Fruit fly (Drosophila melanogaster) whole organism, embryonic: ENCODE measurements around the gene CG14440.

Experiments used
- Abd-B ChIP-seq: fragments of 200-800 bp; sonication (Bioruptor generic); optimal IDR thresholded peaks from 2 replicates; lab custom pipeline; 2018; ENCODE audit warnings: missing biosample characterization, mild to moderate bottlenecking, missing genetic modification characterization, moderate library complexity
- CG11456 ChIP-seq: fragments of 200-800 bp; sonication (Bioruptor generic); IDR thresholded peaks from 3 replicates; pipeline ENCODE4 v1.3.6; 2022; ENCODE audit warnings: missing biosample characterization, missing genetic modification characterization
- CG11504 ChIP-seq: fragments of 200-800 bp; sonication (Bioruptor generic); optimal IDR thresholded peaks from 3 replicates; lab custom pipeline; 2019; ENCODE audit warnings: missing biosample characterization, mild to moderate bottlenecking, missing genetic modification characterization, moderate library complexity
- CG12071 ChIP-seq: fragments of 200-800 bp; sonication (Bioruptor generic); optimal IDR thresholded peaks from 3 replicates; lab custom pipeline; 2018; ENCODE audit warnings: missing biosample characterization, mild to moderate bottlenecking, missing genetic modification characterization
- CG12219 ChIP-seq: fragments of 200-800 bp; sonication (Bioruptor generic); optimal IDR thresholded peaks from 3 replicates; lab custom pipeline; 2018; ENCODE audit warnings: missing biosample characterization, mild to moderate bottlenecking, missing genetic modification characterization
- CG13894 ChIP-seq: fragments of 200-800 bp; sonication (Bioruptor generic); optimal IDR thresholded peaks from 3 replicates; lab custom pipeline; 2018; ENCODE audit warnings: missing biosample characterization, mild to moderate bottlenecking, missing genetic modification characterization, moderate library complexity
- CG14860 ChIP-seq: fragments of 200-800 bp; sonication (Bioruptor generic); IDR thresholded peaks from 3 replicates; pipeline ENCODE4 v1.3.6; 2022; ENCODE audit warnings: missing biosample characterization, missing genetic modification characterization; ENCODE audit not compliant: partially characterized antibody
- CG15696 ChIP-seq: fragments of 200-800 bp; sonication (Bioruptor generic); optimal IDR thresholded peaks from 2 replicates; lab custom pipeline; 2019; ENCODE audit warnings: missing biosample characterization, mild to moderate bottlenecking, missing genetic modification characterization, moderate library complexity
- CG1602 ChIP-seq: fragments of 200-800 bp; sonication (Bioruptor generic); optimal IDR thresholded peaks from 3 replicates; lab custom pipeline; 2016; ENCODE audit warnings: missing biosample characterization, missing genetic modification characterization
- CG17328 ChIP-seq: fragments of 200-800 bp; sonication (Bioruptor generic); IDR thresholded peaks from 2 replicates; pipeline ENCODE4 v1.3.6; 2022; ENCODE audit warnings: missing biosample characterization, missing genetic modification characterization
- CG17802 ChIP-seq: fragments of 200-800 bp; sonication (Bioruptor generic); optimal IDR thresholded peaks from 2 replicates; lab custom pipeline; 2018; ENCODE audit warnings: missing biosample characterization, mild to moderate bottlenecking, missing genetic modification characterization, moderate library complexity
- CG31441 ChIP-seq: fragments of 200-800 bp; sonication (Bioruptor generic); IDR thresholded peaks from 2 replicates; pipeline ENCODE4 v1.3.6; 2022; ENCODE audit warnings: missing biosample characterization, missing genetic modification characterization
- CG42726 ChIP-seq: fragments of 200-800 bp; sonication (Bioruptor generic); IDR thresholded peaks from 2 replicates; pipeline ENCODE4 v1.3.6; 2022; ENCODE audit warnings: missing biosample characterization, missing genetic modification characterization; ENCODE audit not compliant: partially characterized antibody
- CG4360 ChIP-seq: fragments of 200-800 bp; sonication (Bioruptor generic); IDR thresholded peaks from 2 replicates; pipeline ENCODE4 v1.3.6; 2022; ENCODE audit warnings: missing biosample characterization, missing genetic modification characterization
- CG4820 ChIP-seq: fragments of 200-800 bp; sonication (Bioruptor generic); optimal IDR thresholded peaks from 3 replicates; lab custom pipeline; 2016; ENCODE audit warnings: missing biosample characterization, missing genetic modification characterization
- CG6654 ChIP-seq: fragments of 200-800 bp; sonication (Bioruptor generic); optimal IDR thresholded peaks from 2 replicates; lab custom pipeline; 2017; ENCODE audit warnings: missing biosample characterization, mild to moderate bottlenecking, missing genetic modification characterization
- CG7271 ChIP-seq: fragments of 200-800 bp; sonication (Bioruptor generic); optimal IDR thresholded peaks from 2 replicates; lab custom pipeline; 2018; ENCODE audit warnings: missing biosample characterization, mild to moderate bottlenecking, missing genetic modification characterization, moderate library complexity
- CG7745 ChIP-seq: fragments of 200-800 bp; sonication (Bioruptor generic); optimal IDR thresholded peaks from 2 replicates; lab custom pipeline; 2018; ENCODE audit warnings: missing biosample characterization, mild to moderate bottlenecking, missing genetic modification characterization, moderate library complexity
- CG8089 ChIP-seq: fragments of 200-800 bp; sonication (Bioruptor generic); optimal IDR thresholded peaks from 3 replicates; lab custom pipeline; 2016; ENCODE audit warnings: missing biosample characterization, missing genetic modification characterization
- CG8765 ChIP-seq: fragments of 200-800 bp; sonication (Bioruptor generic); IDR thresholded peaks from 2 replicates; pipeline ENCODE4 v1.3.6; 2022; ENCODE audit warnings: missing biosample characterization, missing genetic modification characterization
- CoRest ChIP-seq: fragments of 200-800 bp; sonication (Bioruptor generic); optimal IDR thresholded peaks from 3 replicates; lab custom pipeline; 2018; ENCODE audit warnings: missing biosample characterization, mild to moderate bottlenecking, missing genetic modification characterization, moderate library complexity
- Ets65A ChIP-seq: fragments of 200-800 bp; sonication (Bioruptor generic); peaks from one replicate; lab custom pipeline; 2016; ENCODE audit warnings: missing biosample characterization, missing genetic modification characterization
- GATAe ChIP-seq: fragments of 200-800 bp; sonication (Bioruptor generic); conservative IDR thresholded peaks from 2 replicates; pipeline ENCODE4 v1.3.6; 2022; ENCODE audit warnings: missing biosample characterization, missing genetic modification characterization
- Max ChIP-seq: fragments of 200-800 bp; sonication (Bioruptor generic); optimal IDR thresholded peaks from 2 replicates; lab custom pipeline; 2016; ENCODE audit warnings: missing biosample characterization, mild to moderate bottlenecking, missing genetic modification characterization
- NFAT ChIP-seq: fragments of 200-800 bp; sonication (Bioruptor generic); IDR thresholded peaks from 2 replicates; pipeline ENCODE4 v1.3.6; 2022; ENCODE audit warnings: missing biosample characterization, missing genetic modification characterization
- Neu2 ChIP-seq: fragments of 200-800 bp; sonication (Bioruptor generic); optimal IDR thresholded peaks from 3 replicates; lab custom pipeline; 2016; ENCODE audit warnings: missing biosample characterization, missing genetic modification characterization, borderline replicate concordance
- Oli ChIP-seq: fragments of 200-800 bp; sonication (Bioruptor generic); optimal IDR thresholded peaks from 2 replicates; lab custom pipeline; 2018; ENCODE audit warnings: missing biosample characterization, mild to moderate bottlenecking, missing genetic modification characterization, moderate library complexity
- PHDP ChIP-seq: fragments of 200-800 bp; sonication (Bioruptor generic); optimal IDR thresholded peaks from 3 replicates; lab custom pipeline; 2018; ENCODE audit warnings: missing biosample characterization, mild to moderate bottlenecking, missing genetic modification characterization, moderate library complexity
- Rfx ChIP-seq: fragments of 200-800 bp; sonication (Bioruptor generic); IDR thresholded peaks from 2 replicates; pipeline ENCODE4 v1.3.6; 2022; ENCODE audit warnings: missing biosample characterization, missing genetic modification characterization
- Side ChIP-seq: fragments of 200-800 bp; sonication (Bioruptor generic); optimal IDR thresholded peaks from 2 replicates; lab custom pipeline; 2016; ENCODE audit warnings: missing biosample characterization, missing genetic modification characterization
- Sry-β ChIP-seq: fragments of 200-800 bp; sonication (Bioruptor generic); optimal IDR thresholded peaks from 2 replicates; lab custom pipeline; 2018; ENCODE audit warnings: missing biosample characterization, mild to moderate bottlenecking, missing genetic modification characterization, moderate library complexity
- ab ChIP-seq: fragments of 200-800 bp; sonication (Bioruptor generic); optimal IDR thresholded peaks from 2 replicates; lab custom pipeline; 2016; ENCODE audit warnings: missing biosample characterization, missing genetic modification characterization
- az2 ChIP-seq: fragments of 200-800 bp; sonication (Bioruptor generic); optimal IDR thresholded peaks from 3 replicates; lab custom pipeline; 2016; ENCODE audit warnings: missing biosample characterization, missing genetic modification characterization
- chinmo ChIP-seq: fragments of 200-800 bp; sonication (Bioruptor generic); IDR thresholded peaks from 4 replicates; pipeline ENCODE4 v1.3.6; 2022; ENCODE audit warnings: missing biosample characterization, missing genetic modification characterization; ENCODE audit not compliant: partially characterized antibody
- crc ChIP-seq: fragments of 200-800 bp; sonication (Bioruptor generic); optimal IDR thresholded peaks from 2 replicates; lab custom pipeline; 2016; ENCODE audit warnings: missing biosample characterization, missing genetic modification characterization
- dan ChIP-seq: fragments of 200-800 bp; sonication (Bioruptor generic); IDR thresholded peaks from 2 replicates; pipeline ENCODE4 v1.3.6; 2022; ENCODE audit warnings: missing biosample characterization, missing genetic modification characterization
- danr ChIP-seq: fragments of 200-800 bp; sonication (Bioruptor generic); IDR thresholded peaks from 2 replicates; pipeline ENCODE4 v1.3.6; 2022; ENCODE audit warnings: missing biosample characterization, missing genetic modification characterization
- dm ChIP-seq: fragments of 200-800 bp; sonication (Bioruptor generic); optimal IDR thresholded peaks from 3 replicates; lab custom pipeline; 2016; ENCODE audit warnings: missing biosample characterization, missing genetic modification characterization
- eve ChIP-seq, 2 experiments: fragments of >200 bp; optimal IDR thresholded peaks; 2 replicates each; lab custom pipeline; 2017; ENCODE audit warnings: missing biosample characterization in 2 of 2, missing genetic modification characterization in 2 of 2
- ind ChIP-seq: fragments of 200-800 bp; sonication (Bioruptor generic); optimal IDR thresholded peaks from 3 replicates; lab custom pipeline; 2016; ENCODE audit warnings: missing biosample characterization, missing genetic modification characterization
- kay ChIP-seq: fragments of 200-800 bp; sonication (Bioruptor generic); optimal IDR thresholded peaks from 2 replicates; lab custom pipeline; 2016; ENCODE audit warnings: missing biosample characterization, missing genetic modification characterization
- nom ChIP-seq: fragments of 200-800 bp; sonication (Bioruptor generic); optimal IDR thresholded peaks from 2 replicates; lab custom pipeline; 2017; ENCODE audit warnings: missing biosample characterization, missing genetic modification characterization, mild to moderate bottlenecking, moderate library complexity, missing genetic modification reagents
- oc ChIP-seq: fragments of 200-800 bp; sonication (Bioruptor generic); optimal IDR thresholded peaks from 2 replicates; lab custom pipeline; 2018; ENCODE audit warnings: missing biosample characterization, mild to moderate bottlenecking, missing genetic modification characterization, moderate library complexity
- pros ChIP-seq: fragments of 200-800 bp; sonication (Bioruptor generic); optimal IDR thresholded peaks from 3 replicates; lab custom pipeline; 2019; ENCODE audit warnings: missing biosample characterization, mild to moderate bottlenecking, missing genetic modification characterization, moderate library complexity
- pum ChIP-seq: fragments of 200-800 bp; sonication (Bioruptor generic); optimal IDR thresholded peaks from 2 replicates; lab custom pipeline; 2016; ENCODE audit warnings: missing biosample characterization, missing genetic modification characterization
- scrt ChIP-seq: fragments of 200-800 bp; sonication (Bioruptor generic); optimal IDR thresholded peaks from 2 replicates; lab custom pipeline; 2018; ENCODE audit warnings: missing biosample characterization, mild to moderate bottlenecking, missing genetic modification characterization, moderate library complexity
- tin ChIP-seq: fragments of 200-800 bp; sonication (Bioruptor generic); optimal IDR thresholded peaks from 3 replicates; lab custom pipeline; 2016; ENCODE audit warnings: missing biosample characterization, missing genetic modification characterization
- tna ChIP-seq: fragments of 200-800 bp; sonication (Bioruptor generic); IDR thresholded peaks from 2 replicates; pipeline ENCODE4 v1.3.6; 2022; ENCODE audit warnings: missing biosample characterization, missing genetic modification characterization; ENCODE audit not compliant: partially characterized antibody
- wek ChIP-seq: fragments of 200-800 bp; sonication (Bioruptor generic); optimal IDR thresholded peaks from 3 replicates; lab custom pipeline; 2018; ENCODE audit warnings: missing biosample characterization, mild to moderate bottlenecking, missing genetic modification characterization, moderate library complexity
- yki ChIP-seq: fragments of >200 bp; optimal IDR thresholded peaks from 3 replicates; lab custom pipeline; 2018
- zf30C ChIP-seq: fragments of 200-800 bp; sonication (Bioruptor generic); optimal IDR thresholded peaks from 3 replicates; lab custom pipeline; 2018; ENCODE audit warnings: missing biosample characterization, mild to moderate bottlenecking, missing genetic modification characterization

The CG14440 gene

DNA sequence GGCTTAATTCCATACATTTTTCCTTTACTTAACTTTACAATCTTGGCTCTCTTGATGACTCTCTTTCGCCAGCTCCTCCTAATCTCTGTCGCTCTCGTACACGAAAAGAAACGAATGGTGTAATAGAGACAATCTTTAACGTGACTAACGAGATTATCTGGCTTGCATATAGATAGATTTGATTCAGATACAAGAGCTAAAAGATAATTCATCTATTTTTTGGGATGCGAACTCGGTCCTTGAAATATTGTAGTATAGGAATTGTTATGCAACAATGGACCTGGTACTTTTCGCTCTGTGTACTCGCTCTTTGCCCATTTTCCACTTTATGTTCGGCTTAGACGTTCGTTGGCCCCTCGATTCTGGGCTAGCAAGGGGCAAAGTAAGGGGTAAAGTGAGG lies 12.9 kb upstream of the CG14440 start (continued):
- peak; percentile 80 for TF ChIP-seq ind
- peak; percentile 83 for TF ChIP-seq zf30C (GFP tag; lab: Kevin White, UChicago)
- peak; percentile 55 for TF ChIP-seq CG4820 (GFP tag; lab: Kevin White, UChicago)
- peak; percentile 87 for TF ChIP-seq oc (tag; lab: Kevin White, UChicago)
- peak; percentile 85 for TF ChIP-seq Rfx (GFP tag; lab: Robert Waterston, UW)
- TF ChIP-seq CG11504 (tag; lab: Kevin White, UChicago): peak; percentile 87
- no peak for TF ChIP-seq CG7745 (tag; lab: Kevin White, UChicago)
- TF ChIP-seq CG1602 (GFP tag; lab: Kevin White, UChicago): peak; percentile 49
- TF ChIP-seq CG12071 (GFP tag; lab: Kevin White, UChicago): peak; percentile 80
- peak; percentile 84 for TF ChIP-seq CG31441 (GFP tag; lab: Robert Waterston, UW)
- TF ChIP-seq CG42726: no peak
- peak; percentile 31 for TF ChIP-seq CG6654 (GFP tag; lab: Kevin White, UChicago)
- TF ChIP-seq pum (GFP tag; lab: Kevin White, UChicago): peak; percentile 71
- TF ChIP-seq dm: peak; percentile 50
- TF ChIP-seq CG8089: peak; percentile 70
- TF ChIP-seq yki (lab: Kevin White, UChicago): no peak
- peak; percentile 81 for TF ChIP-seq CoRest (tag; lab: Kevin White, UChicago)
- TF ChIP-seq tna (GFP tag; lab: Robert Waterston, UW): no peak
- TF ChIP-seq CG15696 (tag; lab: Kevin White, UChicago): peak; percentile 32
- TF ChIP-seq tin (GFP tag; lab: Kevin White, UChicago): peak; percentile 66
- TF ChIP-seq CG12219 (GFP tag; lab: Kevin White, UChicago): peak; percentile 81
- TF ChIP-seq pros: no peak
- TF ChIP-seq PHDP (tag; lab: Kevin White, UChicago): peak; percentile 87
- TF ChIP-seq chinmo: no peak
- TF ChIP-seq eve (GFP tag; optimal IDR thresholded peaks at IDR 0.05; lab: Kevin White, UChicago): peak in 1 of 2 experiments; percentile 90
- peak; percentile 61 for TF ChIP-seq crc (GFP tag; lab: Kevin White, UChicago)
- peak; percentile 43 for TF ChIP-seq CG17802 (tag; lab: Kevin White, UChicago)
- TF ChIP-seq Abd-B (GFP tag; lab: Kevin White, UChicago): peak; percentile 70
- TF ChIP-seq Sry-β: no peak
- TF ChIP-seq CG17328 (GFP tag; lab: Robert Waterston, UW): peak; percentile 75
- peak; percentile 77 for TF ChIP-seq scrt
- TF ChIP-seq CG14860 (GFP tag; lab: Robert Waterston, UW): no peak
- TF ChIP-seq Side: peak; percentile 84
- peak; percentile 97 for TF ChIP-seq Ets65A (GFP tag; lab: Kevin White, UChicago)
- peak; percentile 54 for TF ChIP-seq NFAT (GFP tag; lab: Robert Waterston, UW)
- TF ChIP-seq CG8765 (GFP tag; lab: Robert Waterston, UW): no peak; the same call in 1 of the 2 replicates
- TF ChIP-seq GATAe (GFP tag; lab: Robert Waterston, UW): no peak
- TF ChIP-seq az2 (GFP tag; lab: Kevin White, UChicago): peak; percentile 78
- TF ChIP-seq CG4360: no peak
- peak; percentile 41 for TF ChIP-seq nom (GFP tag; lab: Kevin White, UChicago)
- peak; percentile 85 for TF ChIP-seq Oli (tag; lab: Kevin White, UChicago)
- no peak for TF ChIP-seq dan (GFP tag; lab: Robert Waterston, UW)
- no peak for TF ChIP-seq ab (GFP tag; lab: Kevin White, UChicago)
- TF ChIP-seq Neu2 (GFP tag; lab: Kevin White, UChicago): no peak
- peak; percentile 68 for TF ChIP-seq kay (GFP tag; lab: Kevin White, UChicago)
- TF ChIP-seq CG11456 (GFP tag; lab: Robert Waterston, UW): no peak; the same call in 2 of the 3 replicates
- TF ChIP-seq Max (GFP tag; lab: Kevin White, UChicago): peak; percentile 55
- no peak for TF ChIP-seq CG7271 (tag; lab: Kevin White, UChicago)
- TF ChIP-seq CG13894: peak; percentile 79
- TF ChIP-seq wek: peak; percentile 54
- TF ChIP-seq danr (GFP tag; lab: Robert Waterston, UW): peak; percentile 42; the same call in 1 of the 2 replicates
